Fruit fly (Drosophila melanogaster) whole organism, embryonic: ENCODE results near the gene CG13996.

Experiments used
- Ada2b ChIP-seq: fragments of 200-800 bp; sonication (Bioruptor generic); IDR thresholded peaks from 2 replicates; pipeline ENCODE4 v1.3.6; 2022; ENCODE audit warnings: missing biosample characterization, missing genetic modification characterization
- Blimp-1 ChIP-seq: fragments of 200-800 bp; sonication (Bioruptor generic); optimal IDR thresholded peaks from 3 replicates; lab custom pipeline; 2018; ENCODE audit warnings: missing biosample characterization, missing genetic modification characterization, mild to moderate bottlenecking, moderate library complexity, missing genetic modification reagents
- Bteb2 ChIP-seq: fragments of 200-800 bp; sonication (Bioruptor generic); optimal IDR thresholded peaks from 2 replicates; lab custom pipeline; 2016; ENCODE audit warnings: missing biosample characterization, missing genetic modification characterization
- CG10959 ChIP-seq: fragments of 200-800 bp; sonication (Bioruptor generic); IDR thresholded peaks from 2 replicates; pipeline ENCODE4 v1.3.6; 2022; ENCODE audit warnings: missing biosample characterization, missing genetic modification characterization
- CG11504 ChIP-seq: fragments of 200-800 bp; sonication (Bioruptor generic); optimal IDR thresholded peaks from 3 replicates; lab custom pipeline; 2019; ENCODE audit warnings: missing biosample characterization, mild to moderate bottlenecking, missing genetic modification characterization, moderate library complexity
- CG1233 ChIP-seq: fragments of 200-800 bp; sonication (Bioruptor generic); optimal IDR thresholded peaks from 4 replicates; lab custom pipeline; 2018; ENCODE audit warnings: missing biosample characterization, mild to moderate bottlenecking, missing genetic modification characterization
- CG13775 ChIP-seq: fragments of 200-800 bp; sonication (Bioruptor generic); optimal IDR thresholded peaks from 3 replicates; lab custom pipeline; 2017; ENCODE audit warnings: missing biosample characterization, mild to moderate bottlenecking, missing genetic modification characterization
- CG14667 ChIP-seq: fragments of 200-800 bp; sonication (Bioruptor generic); IDR thresholded peaks from 2 replicates; pipeline ENCODE4 v1.3.6; 2022; ENCODE audit warnings: missing biosample characterization, missing genetic modification characterization
- CG2678 ChIP-seq: fragments of 200-800 bp; sonication (Bioruptor generic); optimal IDR thresholded peaks from 3 replicates; lab custom pipeline; 2019; ENCODE audit warnings: missing biosample characterization, mild to moderate bottlenecking, missing genetic modification characterization, moderate library complexity
- CG2889 ChIP-seq: fragments of 200-800 bp; sonication (Bioruptor generic); IDR thresholded peaks from 3 replicates; pipeline ENCODE4 v1.3.6; 2022; ENCODE audit warnings: missing biosample characterization, missing genetic modification characterization
- CG31441 ChIP-seq: fragments of 200-800 bp; sonication (Bioruptor generic); IDR thresholded peaks from 2 replicates; pipeline ENCODE4 v1.3.6; 2022; ENCODE audit warnings: missing biosample characterization, missing genetic modification characterization
- CG3163 ChIP-seq: fragments of 200-800 bp; sonication (Bioruptor generic); optimal IDR thresholded peaks from 3 replicates; lab custom pipeline; 2016; ENCODE audit warnings: missing biosample characterization, missing genetic modification characterization
- CG32772 ChIP-seq: fragments of 200-800 bp; sonication (Bioruptor generic); IDR thresholded peaks from 2 replicates; pipeline ENCODE4 v1.3.6; 2022; ENCODE audit warnings: missing biosample characterization, missing genetic modification characterization
- CG4820 ChIP-seq: fragments of 200-800 bp; sonication (Bioruptor generic); optimal IDR thresholded peaks from 3 replicates; lab custom pipeline; 2016; ENCODE audit warnings: missing biosample characterization, missing genetic modification characterization
- CG5180 ChIP-seq: fragments of 200-800 bp; sonication (Bioruptor generic); optimal IDR thresholded peaks from 3 replicates; lab custom pipeline; 2017; ENCODE audit warnings: missing biosample characterization, missing genetic modification characterization, mild to moderate bottlenecking, moderate library complexity, missing genetic modification reagents
- CG5953 ChIP-seq: fragments of 200-800 bp; sonication (Bioruptor generic); IDR thresholded peaks from 2 replicates; pipeline ENCODE4 v1.3.6; 2022; ENCODE audit warnings: missing biosample characterization, missing genetic modification characterization
- CG6689 ChIP-seq: fragments of 200-800 bp; sonication (Bioruptor generic); IDR thresholded peaks from 2 replicates; pipeline ENCODE4 v1.3.6; 2022; ENCODE audit warnings: missing biosample characterization, missing genetic modification characterization
- D ChIP-seq, 2 experiments: fragments of 200-800 bp in 1 of 2; fragments of >200 bp in 1 of 2; sonication (Bioruptor generic) in 1 of 2; optimal IDR thresholded peaks; 2 replicates in 1 of 2; 3 replicates in 1 of 2; lab custom pipeline; 2017; ENCODE audit warnings: mild to moderate bottlenecking in 1 of 2, missing biosample characterization in 1 of 2, missing genetic modification characterization in 1 of 2, missing genetic modification reagents in 1 of 2
- D19A ChIP-seq: fragments of 200-800 bp; optimal IDR thresholded peaks from 3 replicates; lab custom pipeline; 2019; ENCODE audit warnings: missing biosample characterization, mild to moderate bottlenecking, missing genetic modification characterization, moderate library complexity
- Deaf1 ChIP-seq: fragments of 200-800 bp; optimal IDR thresholded peaks from 3 replicates; lab custom pipeline; 2019; ENCODE audit warnings: missing biosample characterization, mild to moderate bottlenecking, missing genetic modification characterization, moderate library complexity
- Dp ChIP-seq: fragments of 200-800 bp; sonication (Bioruptor generic); optimal IDR thresholded peaks from 2 replicates; lab custom pipeline; 2018; ENCODE audit warnings: missing biosample characterization, mild to moderate bottlenecking, missing genetic modification characterization, moderate library complexity
- HLH3B ChIP-seq: fragments of 200-800 bp; sonication (Bioruptor generic); IDR thresholded peaks from 2 replicates; pipeline ENCODE4 v1.3.6; 2022; ENCODE audit warnings: missing biosample characterization, missing genetic modification characterization
- MESR4 ChIP-seq: fragments of 200-800 bp; sonication (Bioruptor generic); optimal IDR thresholded peaks from 2 replicates; lab custom pipeline; 2018; ENCODE audit warnings: missing biosample characterization, mild to moderate bottlenecking, missing genetic modification characterization, moderate library complexity
- Mes4 ChIP-seq: fragments of 200-800 bp; sonication (Bioruptor generic); optimal IDR thresholded peaks from 2 replicates; lab custom pipeline; 2016; ENCODE audit warnings: missing biosample characterization, missing genetic modification characterization
- NC2α ChIP-seq: fragments of 200-800 bp; sonication (Bioruptor generic); optimal IDR thresholded peaks from 2 replicates; lab custom pipeline; 2016; ENCODE audit warnings: missing biosample characterization, missing genetic modification characterization
- Sox102F ChIP-seq: fragments of 200-800 bp; sonication (Bioruptor generic); optimal IDR thresholded peaks from 2 replicates; lab custom pipeline; 2018; ENCODE audit warnings: missing biosample characterization, mild to moderate bottlenecking, missing genetic modification characterization, moderate library complexity
- Sry-δ ChIP-seq: fragments of 200-800 bp; sonication (Bioruptor generic); optimal IDR thresholded peaks from 2 replicates; lab custom pipeline; 2016; ENCODE audit warnings: missing biosample characterization, missing genetic modification characterization
- Stat92E ChIP-seq, 3 experiments: fragments of >200 bp in 2 of 3; fragments of 200-800 bp in 1 of 3; sonication (Bioruptor generic) in 1 of 3; optimal IDR thresholded peaks; 2 replicates each; lab custom pipeline; 2017 to 2019; ENCODE audit warnings: missing biosample characterization in 3 of 3, missing genetic modification characterization in 3 of 3, mild to moderate bottlenecking in 1 of 3, moderate library complexity in 1 of 3
- bbx ChIP-seq: fragments of 200-800 bp; sonication (Bioruptor generic); IDR thresholded peaks from 2 replicates; pipeline ENCODE4 v1.3.6; 2022; ENCODE audit warnings: missing biosample characterization, missing genetic modification characterization; ENCODE audit not compliant: partially characterized antibody
- chif ChIP-seq, 2 experiments: fragments of 200-800 bp; sonication (Bioruptor generic); optimal IDR thresholded peaks; 3 replicates each; lab custom pipeline; 2016; ENCODE audit warnings: missing biosample characterization in 2 of 2, missing genetic modification characterization in 2 of 2
- disco-r ChIP-seq: fragments of 200-800 bp; sonication (Bioruptor generic); optimal IDR thresholded peaks from 2 replicates; lab custom pipeline; 2016; ENCODE audit warnings: missing biosample characterization, missing genetic modification characterization
- eyg ChIP-seq: fragments of 200-800 bp; sonication (Bioruptor generic); optimal IDR thresholded peaks from 3 replicates; lab custom pipeline; 2016; ENCODE audit warnings: missing biosample characterization, missing genetic modification characterization
- fd3F ChIP-seq: fragments of 200-800 bp; sonication (Bioruptor generic); optimal IDR thresholded peaks from 2 replicates; lab custom pipeline; 2018; ENCODE audit warnings: missing biosample characterization, mild to moderate bottlenecking, missing genetic modification characterization, moderate library complexity
- grau ChIP-seq: fragments of 200-800 bp; optimal IDR thresholded peaks from 3 replicates; lab custom pipeline; 2019; ENCODE audit warnings: missing biosample characterization, mild to moderate bottlenecking, missing genetic modification characterization, moderate library complexity
- hbn ChIP-seq: fragments of 200-800 bp; sonication (Bioruptor generic); IDR thresholded peaks from 2 replicates; pipeline ENCODE4 v1.3.6; 2022; ENCODE audit warnings: missing biosample characterization, missing genetic modification characterization; ENCODE audit not compliant: partially characterized antibody
- nerfin-2 ChIP-seq: fragments of 200-800 bp; sonication (Bioruptor generic); IDR thresholded peaks from 2 replicates; pipeline ENCODE4 v1.3.6; 2022; ENCODE audit warnings: missing biosample characterization, missing genetic modification characterization; ENCODE audit not compliant: partially characterized antibody
- nmo ChIP-seq: fragments of 200-800 bp; sonication (Bioruptor generic); optimal IDR thresholded peaks from 2 replicates; lab custom pipeline; 2018; ENCODE audit warnings: missing biosample characterization, mild to moderate bottlenecking, missing genetic modification characterization, moderate library complexity
- nom ChIP-seq: fragments of 200-800 bp; sonication (Bioruptor generic); optimal IDR thresholded peaks from 2 replicates; lab custom pipeline; 2017; ENCODE audit warnings: missing biosample characterization, missing genetic modification characterization, mild to moderate bottlenecking, moderate library complexity, missing genetic modification reagents
- org-1 ChIP-seq: fragments of 200-800 bp; sonication (Bioruptor generic); optimal IDR thresholded peaks from 2 replicates; lab custom pipeline; 2017; ENCODE audit warnings: missing biosample characterization, missing genetic modification characterization
- pan ChIP-seq, 4 experiments: fragments of >200 bp in 3 of 4; fragments of 200-800 bp in 1 of 4; sonication (Bioruptor generic) in 1 of 4; optimal IDR thresholded peaks in 3 of 4; IDR thresholded peaks in 1 of 4; 2 replicates each; pipeline versions ENCODE4 v1.3.6 to Lab custom; 2017 to 2022; ENCODE audit warnings: missing biosample characterization in 2 of 4, missing genetic modification characterization in 2 of 4, mixed read lengths in 1 of 4
- pfk ChIP-seq: fragments of 200-800 bp; sonication (Bioruptor generic); optimal IDR thresholded peaks from 2 replicates; lab custom pipeline; 2018; ENCODE audit warnings: missing biosample characterization, mild to moderate bottlenecking, missing genetic modification characterization, moderate library complexity
- pzg ChIP-seq: fragments of 200-800 bp; sonication (Bioruptor generic); optimal IDR thresholded peaks from 3 replicates; lab custom pipeline; 2018; ENCODE audit warnings: missing biosample characterization, mild to moderate bottlenecking, missing genetic modification characterization, moderate library complexity
- ro ChIP-seq: fragments of 200-800 bp; sonication (Bioruptor generic); IDR thresholded peaks from 2 replicates; pipeline ENCODE4 v1.3.6; 2022; ENCODE audit warnings: missing biosample characterization, missing genetic modification characterization
- salm ChIP-seq: fragments of 200-800 bp; sonication (Bioruptor generic); optimal IDR thresholded peaks from 2 replicates; lab custom pipeline; 2018; ENCODE audit warnings: missing biosample characterization, mild to moderate bottlenecking, missing genetic modification characterization
- sisA ChIP-seq: fragments of 200-800 bp; sonication (Bioruptor generic); IDR thresholded peaks from 2 replicates; pipeline ENCODE4 v1.3.6; 2022; ENCODE audit warnings: missing biosample characterization, missing genetic modification characterization
- slou ChIP-seq: fragments of 200-800 bp; sonication (Bioruptor generic); optimal IDR thresholded peaks from 3 replicates; lab custom pipeline; 2016; ENCODE audit warnings: missing biosample characterization, missing genetic modification characterization
- slp2 ChIP-seq: fragments of 200-800 bp; sonication (Bioruptor generic); optimal IDR thresholded peaks from 2 replicates; lab custom pipeline; 2016; ENCODE audit warnings: missing biosample characterization, missing genetic modification characterization
- tio ChIP-seq: fragments of 200-800 bp; sonication (Bioruptor generic); optimal IDR thresholded peaks from 2 replicates; lab custom pipeline; 2017; ENCODE audit warnings: missing biosample characterization, missing genetic modification characterization, inconsistent platforms
- vvl ChIP-seq: fragments of 200-800 bp; sonication (Bioruptor generic); IDR thresholded peaks from 2 replicates; pipeline ENCODE4 v1.3.6; 2022; ENCODE audit warnings: missing biosample characterization, missing genetic modification characterization

The CG13996 gene

dm6 chr2L:6065823-6066222 lies 45.2 kb downstream of the CG13996 start, which contains the start of the genes Fbw5 and CG9147 (continued):
- peak in 1 of 3 experiments; percentile 99 for TF ChIP-seq Stat92E (GFP tag; optimal IDR thresholded peaks at IDR 0.05; lab: Kevin White, UChicago)
- peak; percentile 100 for TF ChIP-seq sisA (GFP tag; lab: Robert Waterston, UW)
- TF ChIP-seq CG32772 (GFP tag; lab: Robert Waterston, UW), result peak; percentile 99
- peak; percentile 99 for TF ChIP-seq salm
- TF ChIP-seq pan (optimal IDR thresholded peaks at IDR 0.05; lab: Kevin White, UChicago), result peak in 1 of 2 experiments; percentile 25
- TF ChIP-seq pan (GFP tag; optimal IDR thresholded peaks at IDR 0.05 in 1 of 2, IDR thresholded peaks at IDR 0.05 in 1 of 2), result peak; percentile 70 to 99
- 0 out of 2 replicates have a peak, but pooled peaks have one; percentile 51 for TF ChIP-seq hbn (GFP tag; lab: Robert Waterston, UW)
- TF ChIP-seq pfk (GFP tag; lab: Kevin White, UChicago), result peak; percentile 54
- peak; percentile 100 for TF ChIP-seq Sox102F (GFP tag; lab: Kevin White, UChicago)
- peak; percentile 62 for TF ChIP-seq Dp
- peak; percentile 99 for TF ChIP-seq CG11504 (tag; lab: Kevin White, UChicago)
- TF ChIP-seq NC2α (GFP tag; lab: Kevin White, UChicago), result peak; percentile 99
- peak; percentile 71 for TF ChIP-seq nerfin-2
- peak; percentile 100 for TF ChIP-seq vvl (GFP tag; lab: Robert Waterston, UW)
- TF ChIP-seq CG4820 (GFP tag; lab: Kevin White, UChicago), result peak; percentile 99
- TF ChIP-seq D19A (tag; lab: Kevin White, UChicago), result peak; percentile 99
- peak; percentile 92 for TF ChIP-seq Deaf1 (tag; lab: Kevin White, UChicago)
- TF ChIP-seq bbx (GFP tag; lab: Robert Waterston, UW), result peak; percentile 70
- peak; percentile 100 for TF ChIP-seq nmo (GFP tag; lab: Kevin White, UChicago)
- peak; percentile 100 for TF ChIP-seq CG10959 (GFP tag; lab: Robert Waterston, UW)
- TF ChIP-seq Blimp-1 (GFP tag; lab: Kevin White, UChicago), result peak; percentile 99
- TF ChIP-seq disco-r (GFP tag; lab: Kevin White, UChicago), result peak; percentile 99
- peak; percentile 99 for TF ChIP-seq CG1233 (GFP tag; lab: Kevin White, UChicago)
- peak; percentile 99 for TF ChIP-seq CG31441 (GFP tag; lab: Robert Waterston, UW)
- peak; percentile 99 for TF ChIP-seq org-1 (GFP tag; lab: Kevin White, UChicago)
- TF ChIP-seq Bteb2 (GFP tag; lab: Kevin White, UChicago), result peak; percentile 99
- TF ChIP-seq CG3163 (GFP tag; lab: Kevin White, UChicago), result peak; percentile 95
- TF ChIP-seq slp2 (GFP tag; lab: Kevin White, UChicago), result peak; percentile 99
- peak; percentile 100 for TF ChIP-seq HLH3B
- peak; percentile 100 for TF ChIP-seq Ada2b (GFP tag; lab: Robert Waterston, UW)
- TF ChIP-seq D (optimal IDR thresholded peaks at IDR 0.05; lab: Kevin White, UChicago), result no peak
- TF ChIP-seq D (GFP tag; optimal IDR thresholded peaks at IDR 0.05; lab: Kevin White, UChicago), result peak; percentile 99
- peak; percentile 99 to 100 for TF ChIP-seq chif (GFP tag; optimal IDR thresholded peaks at IDR 0.05; lab: Kevin White, UChicago)
- TF ChIP-seq CG14667, result peak; percentile 98
- TF ChIP-seq Sry-δ (GFP tag; lab: Kevin White, UChicago), result peak; percentile 88
- peak; percentile 99 for TF ChIP-seq CG13775 (GFP tag; lab: Kevin White, UChicago)
- peak; percentile 99 for TF ChIP-seq grau
- TF ChIP-seq nom (GFP tag; lab: Kevin White, UChicago), result peak; percentile 97
- peak; percentile 99 for TF ChIP-seq ro (GFP tag; lab: Robert Waterston, UW)
- peak; percentile 99 for TF ChIP-seq CG6689 (GFP tag; lab: Robert Waterston, UW)
- peak; percentile 98 for TF ChIP-seq MESR4
- peak; percentile 100 for TF ChIP-seq tio (GFP tag; lab: Kevin White, UChicago)
- peak; percentile 99 for TF ChIP-seq CG5953 (GFP tag; lab: Robert Waterston, UW)
- TF ChIP-seq CG2889 (GFP tag; lab: Robert Waterston, UW), result peak; percentile 99
- TF ChIP-seq Mes4 (GFP tag; lab: Kevin White, UChicago), result peak; percentile 99
- TF ChIP-seq CG2678 (tag; lab: Kevin White, UChicago), result peak; percentile 100
- peak; percentile 90 for TF ChIP-seq CG5180 (GFP tag; lab: Kevin White, UChicago)
- peak; percentile 99 for TF ChIP-seq slou (GFP tag; lab: Kevin White, UChicago)
- TF ChIP-seq pzg (GFP tag; lab: Kevin White, UChicago), result peak; percentile 71
- peak; percentile 100 for TF ChIP-seq fd3F
- peak; percentile 99 for TF ChIP-seq eyg (GFP tag; lab: Kevin White, UChicago)
